Worm (Caenorhabditis elegans): Measurements from ENCODE around the gene T18D3.5.

Gene T18D3.5

DNA sequence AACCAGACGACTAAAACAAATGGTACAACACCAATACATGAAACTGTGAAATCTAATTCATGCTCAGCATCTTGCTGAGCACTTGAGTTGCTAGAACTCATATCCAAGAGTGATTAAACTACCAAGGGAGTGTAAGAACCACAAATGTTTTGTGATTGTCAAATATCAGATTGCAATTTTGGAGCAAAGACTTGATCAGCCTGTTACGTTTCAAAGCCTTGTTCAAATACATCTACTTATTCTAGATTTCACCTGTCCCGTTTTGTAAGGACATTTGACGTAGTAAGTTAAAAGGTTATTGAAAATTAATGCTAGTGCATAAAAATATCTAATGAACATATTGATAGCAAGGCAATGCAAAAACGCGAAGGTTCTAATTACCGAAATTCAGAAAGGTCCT is 13.7 kb downstream of the T18D3.5 start, which contains the start of gene F45E6.1:
Gene F45E6.1, minus strand, starts transcription at position 101 of the 400 bp plus-strand sequence.
- TF ChIP-seq unc-62 (GFP tag; optimal IDR thresholded peaks at IDR 0.05 in 1 of 2): peak in 1 of 2 experiments; percentile 35
- no peak for TF ChIP-seq unc-62 (tag; optimal IDR thresholded peaks at IDR 0.05)
- TF ChIP-seq nhr-48 (tag; optimal IDR thresholded peaks at IDR 0.05): no peak

DNA sequence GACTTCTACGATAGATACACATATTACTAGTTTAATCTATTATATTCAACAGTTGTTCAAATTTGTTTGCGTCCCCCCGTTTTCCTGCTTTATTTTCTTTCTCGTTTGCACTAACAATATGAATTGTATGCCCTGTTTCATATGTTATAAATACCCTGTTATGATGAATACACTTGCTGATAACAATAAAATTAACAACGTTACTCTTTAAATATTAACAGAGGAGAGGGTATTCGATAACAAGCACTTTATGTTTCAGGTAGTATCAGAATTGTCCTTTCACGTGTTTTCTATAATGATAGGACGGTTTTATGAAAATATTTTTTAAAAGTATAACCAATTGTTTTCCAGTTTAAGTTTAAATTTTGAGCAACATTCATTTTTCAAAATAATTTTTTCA is 14.9 kb downstream of the T18D3.5 start:
- TF ChIP-seq mdl-1 (tag; optimal IDR thresholded peaks at IDR 0.05) (no peak), jun-1 (tag; optimal IDR thresholded peaks at IDR 0.05) (no peak), hlh-30 (tag; optimal IDR thresholded peaks at IDR 0.05; ENCODE audit: insufficient read depth) (no peak), ces-1 (GFP tag; optimal IDR thresholded peaks at IDR 0.05) (no peak), lin-15B (tag; optimal IDR thresholded peaks at IDR 0.05) (no peak), R02D3.7 (tag; optimal IDR thresholded peaks at IDR 0.05) (no peak), Y75B8A.6 (GFP tag; IDR thresholded peaks at IDR 0.05) (no peak), lim-7 (GFP tag; IDR thresholded peaks at IDR 0.05) (no peak), pqm-1 (tag; optimal IDR thresholded peaks at IDR 0.05) (peak; percentile 50), daf-16 (GFP tag; optimal IDR thresholded peaks at IDR 0.05) (no peak), daf-16 (tag; optimal IDR thresholded peaks at IDR 0.05) (peak; percentile 96), nhr-11 (tag; optimal IDR thresholded peaks at IDR 0.05) (no peak), fos-1 (tag; optimal IDR thresholded peaks at IDR 0.05) (no peak), daf-19 (GFP tag; conservative IDR thresholded peaks at IDR 0.05) (no peak), Y5F2A.4 (GFP tag; optimal IDR thresholded peaks at IDR 0.05) (no peak), dmd-6 (GFP tag; IDR thresholded peaks at IDR 0.05) (no peak), mxl-2 (GFP tag; conservative IDR thresholded peaks at IDR 0.05) (no peak), ctbp-1 (GFP tag; IDR thresholded peaks at IDR 0.05) (no peak), nhr-237 (tag; optimal IDR thresholded peaks at IDR 0.05) (no peak), nhr-28 (tag; optimal IDR thresholded peaks at IDR 0.05) (peak; percentile 58), dmd-9 (GFP tag; IDR thresholded peaks at IDR 0.05) (no peak), tag-97 (GFP tag; IDR thresholded peaks at IDR 0.05) (no peak), php-3 (GFP tag; IDR thresholded peaks at IDR 0.05) (no peak), T20F7.1 (GFP tag; optimal IDR thresholded peaks at IDR 0.05) (no peak), zip-11 (GFP tag; IDR thresholded peaks at IDR 0.05) (no peak), set-16 (GFP tag; IDR thresholded peaks at IDR 0.05) (no peak), lin-38 (GFP tag; IDR thresholded peaks at IDR 0.05) (no peak), D1046.2 (GFP tag; IDR thresholded peaks at IDR 0.05) (no peak), unc-39 (tag; optimal IDR thresholded peaks at IDR 0.05) (no peak), ceh-28 (tag; optimal IDR thresholded peaks at IDR 0.05) (no peak), nhr-77 (tag; optimal IDR thresholded peaks at IDR 0.05) (peak; percentile 40), lin-1 (GFP tag; IDR thresholded peaks at IDR 0.05) (no peak), ceh-20 (GFP tag; IDR thresholded peaks at IDR 0.05) (no peak)

DNA sequence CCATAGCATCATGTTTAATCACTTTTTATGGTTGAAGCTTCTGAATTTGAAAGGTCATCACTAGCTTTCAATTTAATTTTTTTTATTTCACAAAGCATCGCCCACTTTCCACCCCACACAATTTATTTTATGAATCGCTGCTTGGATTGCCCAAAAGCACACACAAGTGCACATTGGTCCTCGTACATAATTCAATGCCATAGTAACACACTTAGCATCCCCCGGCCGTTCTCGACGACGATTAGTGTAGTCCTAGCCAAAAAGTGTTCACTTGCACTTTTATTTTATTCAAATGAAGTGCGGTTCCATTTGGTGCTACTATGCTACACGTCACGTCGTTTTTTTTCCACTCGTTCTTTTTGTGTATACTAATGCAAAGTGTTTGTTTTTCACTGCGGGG is 15.4 kb downstream of the T18D3.5 start:
- no peak for TF ChIP-seq spr-3 (GFP tag; optimal IDR thresholded peaks at IDR 0.05)
- TF ChIP-seq rbr-2 (tag; optimal IDR thresholded peaks at IDR 0.05): no peak

DNA sequence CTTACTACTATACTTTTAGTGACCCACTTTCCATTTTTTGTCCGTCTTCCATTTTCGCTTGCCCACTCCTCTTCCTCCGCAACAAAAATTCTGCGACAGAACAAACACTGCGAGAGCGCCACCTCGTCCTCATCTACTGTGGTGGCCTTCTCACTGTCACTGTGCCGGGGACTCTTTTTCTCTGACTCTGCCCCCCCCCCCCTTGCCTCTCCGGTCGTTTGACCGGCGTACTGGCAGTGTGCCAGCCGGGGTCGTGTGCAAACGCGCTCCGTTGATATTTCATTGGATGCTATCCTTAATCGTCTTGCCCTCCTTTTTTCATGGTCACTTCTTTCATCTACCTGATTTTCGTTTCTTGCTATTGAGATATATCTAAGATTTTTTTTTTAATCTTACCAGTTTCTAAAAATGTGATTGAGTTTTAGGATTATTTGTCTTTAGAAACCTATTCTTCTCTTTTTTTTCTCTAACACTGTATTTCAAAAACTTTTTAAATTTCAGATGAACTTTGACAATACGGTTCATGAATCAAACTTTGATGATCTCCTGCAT is 16.9 kb downstream of the T18D3.5 start, which contains the start of gene atf-6:
Gene atf-6, plus strand, starts transcription at position 502 of the 552 bp plus-strand sequence.
- TF ChIP-seq mxl-2 (GFP tag; conservative IDR thresholded peaks at IDR 0.05): no peak
- no peak for TF ChIP-seq aly-2 (tag; optimal IDR thresholded peaks at IDR 0.05)
- no peak for TF ChIP-seq lin-39 (tag; optimal IDR thresholded peaks at IDR 0.05)
- TF ChIP-seq ceh-62 (tag; optimal IDR thresholded peaks at IDR 0.05): no peak
- no peak for TF ChIP-seq lin-29 (GFP tag; IDR thresholded peaks at IDR 0.05)
- TF ChIP-seq pha-4 (GFP tag; IDR thresholded peaks at IDR 0.05): peak; percentile 65; the same call in 1 of the 2 replicates
- TF ChIP-seq pha-4 (tag; optimal IDR thresholded peaks at IDR 0.05): no peak
- peak; percentile 94 for TF ChIP-seq lin-38 (GFP tag; IDR thresholded peaks at IDR 0.05)
- peak in 1 of 2 experiments; percentile 60 for TF ChIP-seq mdl-1 (tag; optimal IDR thresholded peaks at IDR 0.05)
- no peak for TF ChIP-seq gei-8 (GFP tag; optimal IDR thresholded peaks at IDR 0.05)
- no peak for TF ChIP-seq ztf-7 (tag; optimal IDR thresholded peaks at IDR 0.05)
- TF ChIP-seq spr-1 (tag; optimal IDR thresholded peaks at IDR 0.05): peak; percentile 29
- peak; percentile 96 for TF ChIP-seq dve-1 (tag; optimal IDR thresholded peaks at IDR 0.05; ENCODE audit: insufficient read depth)
- no peak; the same call in 1 of the 2 replicates for TF ChIP-seq vab-7 (GFP tag; IDR thresholded peaks at IDR 0.05)
- TF ChIP-seq lim-7 (GFP tag; IDR thresholded peaks at IDR 0.05): 0 out of 2 replicates have a peak, but pooled peaks have one; percentile 51
- no peak for TF ChIP-seq snpc-4 (tag; optimal IDR thresholded peaks at IDR 0.05)
- peak; percentile 86 for TF ChIP-seq ctbp-1 (GFP tag; IDR thresholded peaks at IDR 0.05)
